Worm (Caenorhabditis elegans): ENCODE measurements around the gene srg-56.

The srg-56 gene

DNA sequence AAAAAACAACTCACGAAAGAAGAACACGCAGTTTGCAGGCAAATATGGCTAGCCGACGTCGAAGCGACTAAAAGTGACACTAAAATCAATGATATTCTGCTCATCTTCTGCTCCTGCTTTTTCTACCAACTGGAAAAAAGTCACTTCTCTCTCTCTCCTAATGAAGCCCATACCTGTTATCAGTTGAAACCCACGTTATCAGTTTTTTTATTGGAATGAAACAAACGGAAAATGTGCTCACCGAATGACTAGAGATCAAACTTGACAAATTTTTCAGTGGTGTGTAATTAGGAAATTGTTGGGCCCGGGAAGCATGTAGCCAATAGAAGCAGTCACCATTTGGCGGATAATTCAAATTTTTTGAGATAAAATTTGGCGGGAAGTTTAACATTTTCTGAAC is 26.6 kb downstream of the srg-56 start, which contains the start of gene C24B9.3:
C24B9.3 (minus strand) TSS at position 171 of the 400 bp plus-strand sequence.
- TF ChIP-seq madf-2 (tag; optimal IDR thresholded peaks at IDR 0.05), result no peak
- peak; percentile 29 for TF ChIP-seq elt-2 (tag; optimal IDR thresholded peaks at IDR 0.05)

ce11 chrV:2710192-2710591 is 27.9 kb downstream of the srg-56 start:
- no peak for TF ChIP-seq eyg-1 (tag; optimal IDR thresholded peaks at IDR 0.05)
- peak; percentile 54 for TF ChIP-seq nfya-1 (tag; optimal IDR thresholded peaks at IDR 0.05)

DNA sequence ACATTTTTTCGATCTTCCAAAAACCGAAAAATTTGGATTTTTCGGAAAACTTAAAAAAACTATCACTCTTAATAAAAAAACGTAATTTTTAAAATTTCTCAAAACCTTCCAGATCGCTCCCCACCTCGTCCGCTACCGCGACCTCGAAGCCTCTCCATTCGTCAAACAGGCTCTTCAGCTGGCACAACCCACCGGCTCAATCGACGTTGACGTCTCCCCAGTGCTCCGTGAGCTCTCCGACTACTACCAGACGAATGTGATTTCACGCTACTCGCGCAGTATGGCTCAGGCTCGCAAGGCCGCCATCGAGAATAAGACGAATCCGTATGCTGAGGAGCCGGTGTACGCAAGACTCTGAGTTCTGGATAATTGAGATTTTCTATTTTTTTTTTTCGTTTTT is 31.7 kb downstream of the srg-56 start:
- TF ChIP-seq ceh-31 (tag; optimal IDR thresholded peaks at IDR 0.05), result no peak
- TF ChIP-seq hlh-15 (tag; optimal IDR thresholded peaks at IDR 0.05), result no peak
- TF ChIP-seq unc-3 (GFP tag; conservative IDR thresholded peaks at IDR 0.05), result no peak
- TF ChIP-seq unc-3 (tag; optimal IDR thresholded peaks at IDR 0.05), result no peak

DNA sequence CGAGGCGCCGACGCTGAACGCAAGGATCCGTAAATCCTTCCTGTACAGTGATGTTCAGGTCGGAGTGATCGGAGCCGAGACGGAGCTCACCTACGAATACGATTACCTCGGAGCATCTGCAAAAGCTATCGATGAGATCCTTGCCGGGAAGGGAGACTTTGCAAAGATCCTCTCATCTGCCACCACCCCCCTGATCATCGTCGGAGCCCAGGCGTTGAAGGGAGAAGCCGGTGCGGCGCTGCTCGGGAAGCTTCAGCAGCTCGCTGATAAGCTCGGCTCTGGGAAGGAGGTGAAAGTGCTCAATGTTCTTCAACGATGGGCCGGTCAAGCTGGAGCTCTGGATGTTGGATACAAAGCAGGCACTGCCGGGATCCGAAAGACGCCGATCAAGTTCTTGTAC is 34.8 kb downstream of the srg-56 start:
- TF ChIP-seq hlh-30 (tag; optimal IDR thresholded peaks at IDR 0.05; ENCODE audit: insufficient read depth), result no peak
- no peak for TF ChIP-seq pag-3 (tag; optimal IDR thresholded peaks at IDR 0.05; ENCODE audit: borderline replicate concordance)
- TF ChIP-seq fkh-10 (GFP tag; optimal IDR thresholded peaks at IDR 0.05), result no peak
- TF ChIP-seq ceh-18 (tag; optimal IDR thresholded peaks at IDR 0.05), result no peak
- TF ChIP-seq pax-1 (tag; optimal IDR thresholded peaks at IDR 0.05), result no peak
- TF ChIP-seq mec-3 (tag; optimal IDR thresholded peaks at IDR 0.05; ENCODE audit: borderline replicate concordance), result no peak
- no peak for TF ChIP-seq ceh-34 (tag; optimal IDR thresholded peaks at IDR 0.05)
- no peak for TF ChIP-seq pat-9 (tag; optimal IDR thresholded peaks at IDR 0.05)
- no peak for TF ChIP-seq odd-2 (tag; optimal IDR thresholded peaks at IDR 0.05)
- no peak for TF ChIP-seq lin-11 (tag; optimal IDR thresholded peaks at IDR 0.05)

DNA sequence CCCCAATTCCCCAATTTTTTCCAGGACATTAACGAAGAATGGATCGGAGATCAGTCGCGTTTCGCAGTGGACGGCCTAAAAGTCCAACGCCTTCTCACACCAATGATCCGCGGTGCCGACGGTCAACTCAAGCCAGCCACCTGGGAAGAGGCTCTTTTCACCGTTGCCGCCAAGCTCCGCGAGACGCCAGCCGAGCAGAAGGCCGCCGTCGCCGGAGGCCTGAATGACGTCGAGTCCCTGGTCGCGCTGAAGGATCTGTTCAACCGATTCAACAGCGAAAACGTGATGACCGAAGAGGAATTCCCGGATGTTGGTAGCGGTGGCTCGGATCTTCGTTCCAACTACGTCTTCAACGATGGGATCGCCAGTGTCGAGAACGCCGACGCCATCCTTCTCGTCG is 35.2 kb downstream of the srg-56 start:
- TF ChIP-seq elt-4 (tag; optimal IDR thresholded peaks at IDR 0.05) (peak; percentile 7), hlh-30 (tag; optimal IDR thresholded peaks at IDR 0.05; ENCODE audit: insufficient read depth) (no peak)

DNA sequence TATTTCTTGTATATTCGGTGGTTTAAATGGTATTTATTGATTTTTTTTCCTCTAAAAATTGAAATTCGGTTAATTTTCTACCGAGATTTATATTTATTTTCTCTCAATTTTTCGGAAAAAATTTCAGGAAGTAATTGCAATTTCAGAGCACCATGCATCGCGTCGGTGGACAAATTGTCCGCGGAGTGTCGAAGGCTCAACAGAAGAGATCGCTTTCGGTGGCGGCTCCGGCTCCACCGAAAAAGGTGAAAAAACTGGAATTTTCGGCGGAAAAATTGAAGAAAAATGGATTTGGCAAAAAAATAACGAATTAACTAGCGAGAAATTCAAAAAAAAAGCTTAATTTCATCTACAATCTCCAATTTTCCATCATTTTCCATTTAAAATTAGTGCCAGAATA is 39.2 kb downstream of the srg-56 start, which contains the start of gene nuo-5:
nuo-5 (plus strand) TSS at position 147 of the 400 bp plus-strand sequence.
- TF ChIP-seq ceh-2 (tag; optimal IDR thresholded peaks at IDR 0.05) (no peak), ceh-48 (tag; optimal IDR thresholded peaks at IDR 0.05) (no peak), madf-2 (tag; optimal IDR thresholded peaks at IDR 0.05) (no peak), unc-55 (GFP tag; optimal IDR thresholded peaks at IDR 0.05) (no peak), eyg-1 (tag; optimal IDR thresholded peaks at IDR 0.05) (no peak), ceh-24 (tag; optimal IDR thresholded peaks at IDR 0.05) (no peak), K02D7.2 (tag; optimal IDR thresholded peaks at IDR 0.05) (no peak), unc-3 (GFP tag; conservative IDR thresholded peaks at IDR 0.05) (no peak), unc-3 (tag; optimal IDR thresholded peaks at IDR 0.05) (no peak), ceh-31 (tag; optimal IDR thresholded peaks at IDR 0.05) (no peak), hlh-30 (tag; optimal IDR thresholded peaks at IDR 0.05; ENCODE audit: insufficient read depth) (no peak), nhr-11 (tag; optimal IDR thresholded peaks at IDR 0.05) (no peak), ceh-19 (GFP tag; optimal IDR thresholded peaks at IDR 0.05) (no peak)

DNA sequence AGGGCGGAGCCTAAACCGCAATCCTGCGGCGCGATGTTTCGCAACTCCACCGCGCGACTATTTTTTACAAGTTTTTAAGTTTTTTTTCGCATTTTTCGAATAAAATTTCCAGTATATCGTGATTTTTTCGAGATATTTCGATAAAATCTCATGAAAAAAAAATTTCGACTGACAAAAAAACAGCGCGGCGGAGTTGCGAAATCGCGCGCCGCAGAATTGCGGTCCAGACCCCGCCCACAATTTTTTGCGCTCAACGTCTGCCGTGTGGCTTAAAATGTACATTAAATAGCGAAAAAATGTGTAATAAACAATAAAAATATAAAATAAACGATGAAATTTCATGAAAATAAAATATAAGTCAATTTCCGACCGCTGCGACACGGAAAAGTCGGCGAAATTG is 40.4 kb downstream of the srg-56 start:
- no peak for TF ChIP-seq pag-3 (tag; optimal IDR thresholded peaks at IDR 0.05; ENCODE audit: borderline replicate concordance)
- TF ChIP-seq ttx-3 (tag; optimal IDR thresholded peaks at IDR 0.05), result peak; percentile 34
- peak; percentile 8 for TF ChIP-seq elt-2 (tag; optimal IDR thresholded peaks at IDR 0.05)
- no peak for TF ChIP-seq ceh-6 (GFP tag; optimal IDR thresholded peaks at IDR 0.05)
- no peak for TF ChIP-seq ets-4 (tag; optimal IDR thresholded peaks at IDR 0.05)
- peak; percentile 20 for TF ChIP-seq zip-5 (tag; optimal IDR thresholded peaks at IDR 0.05)
- peak; percentile 40 for TF ChIP-seq unc-86 (tag; optimal IDR thresholded peaks at IDR 0.05)

Data from whole organism, late embryonic.